Worm (Caenorhabditis elegans) whole organism, L2 larva: ENCODE results near the gene math-28.

ENCODE experiments used
- F13H6.1 ChIP-seq: sonication (generic microtip); optimal IDR thresholded peaks from 2 replicates; lab custom pipeline; 2016; ENCODE audit warnings: missing genetic modification characterization, missing compliant biosample characterization
- aly-2 ChIP-seq: fragments of 150-350 bp; optimal IDR thresholded peaks from 2 replicates; lab custom pipeline; 2014; ENCODE audit warnings: missing biosample characterization, missing genetic modification characterization
- ama-1 ChIP-seq: fragments of 150-350 bp; optimal IDR thresholded peaks from 2 replicates; lab custom pipeline; 2018; ENCODE audit warnings: inconsistent platforms
- ceh-82 ChIP-seq: fragments of 150-350 bp; optimal IDR thresholded peaks from 2 replicates; lab custom pipeline; 2014; ENCODE audit warnings: missing biosample characterization, missing genetic modification characterization
- crh-2 ChIP-seq: sonication (generic microtip); optimal IDR thresholded peaks from 2 replicates; lab custom pipeline; 2017; ENCODE audit warnings: missing biosample characterization, missing genetic modification characterization
- elt-1 ChIP-seq: fragments of 150-350 bp; optimal IDR thresholded peaks from 2 replicates; lab custom pipeline; 2014; ENCODE audit warnings: missing biosample characterization, missing genetic modification characterization
- elt-3 ChIP-seq: sonication (generic microtip); optimal IDR thresholded peaks from 2 replicates; lab custom pipeline; 2017; ENCODE audit warnings: missing biosample characterization, missing genetic modification characterization
- lin-39 ChIP-seq: fragments of 150-350 bp; optimal IDR thresholded peaks from 2 replicates; lab custom pipeline; 2014; ENCODE audit warnings: missing biosample characterization, missing genetic modification reagents, missing genetic modification characterization
- nhr-237 ChIP-seq: fragments of 150-350 bp; optimal IDR thresholded peaks from 2 replicates; lab custom pipeline; 2014; ENCODE audit warnings: missing biosample characterization, missing genetic modification characterization
- nhr-6 ChIP-seq: fragments of 150-350 bp; optimal IDR thresholded peaks from 2 replicates; lab custom pipeline; 2014; ENCODE audit warnings: missing biosample characterization, missing genetic modification characterization
- skn-1 ChIP-seq: sonication (generic microtip); optimal IDR thresholded peaks from 2 replicates; lab custom pipeline; 2017; ENCODE audit warnings: missing biosample characterization, missing genetic modification characterization
- unc-39 ChIP-seq: fragments of 150-350 bp; optimal IDR thresholded peaks from 2 replicates; lab custom pipeline; 2014; ENCODE audit warnings: missing biosample characterization, missing genetic modification characterization
- unc-55 ChIP-seq: fragments of 150-350 bp; sonication (generic microtip); optimal IDR thresholded peaks from 3 replicates; lab custom pipeline; 2014; ENCODE audit warnings: missing biosample characterization, missing genetic modification reagents, missing genetic modification characterization
- ztf-11 ChIP-seq: sonication (generic microtip); optimal IDR thresholded peaks from 2 replicates; lab custom pipeline; 2017; ENCODE audit warnings: missing biosample characterization, missing genetic modification characterization

DNA sequence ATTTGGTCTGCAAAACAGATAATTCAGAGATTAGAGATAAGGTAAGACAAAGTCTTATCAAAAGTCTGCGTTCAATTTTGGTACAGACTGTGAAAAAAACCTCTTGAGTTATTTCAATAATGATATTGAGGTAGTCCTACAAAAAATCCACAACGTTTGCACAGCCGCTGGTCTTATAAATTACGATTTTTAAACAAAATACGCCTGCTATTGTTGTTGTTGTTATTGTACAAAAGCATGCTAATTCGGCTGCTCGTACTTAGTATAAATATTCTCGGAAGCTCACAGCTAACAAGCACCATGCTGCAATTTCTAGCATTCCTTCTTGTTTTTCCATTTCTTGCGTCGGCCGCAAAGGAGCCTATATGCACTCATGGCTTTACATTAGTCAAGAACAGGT lies 19.0 kb upstream of the math-28 start, which contains the start of gene clec-19:
- TF ChIP-seq ceh-82 (tag; lab: Kevin White, UChicago) = no peak
- no peak for TF ChIP-seq unc-55
- no peak for TF ChIP-seq elt-1 (tag; lab: Kevin White, UChicago)
- no peak for TF ChIP-seq elt-3 (tag; lab: Kevin White, UChicago)
- TF ChIP-seq unc-39 (tag; lab: Kevin White, UChicago) = no peak
- TF ChIP-seq ztf-11 (tag; lab: Kevin White, UChicago) = no peak
- TF ChIP-seq F13H6.1 (tag; lab: Kevin White, UChicago) = no peak
- TF ChIP-seq lin-39 = no peak
- TF ChIP-seq aly-2 (tag; lab: Kevin White, UChicago) = no peak
- no peak for TF ChIP-seq crh-2 (tag; lab: Kevin White, UChicago)
- no peak for TF ChIP-seq ama-1
- no peak for TF ChIP-seq nhr-6 (tag; lab: Kevin White, UChicago)
- no peak for TF ChIP-seq nhr-237 (tag; lab: Kevin White, UChicago)
- no peak for TF ChIP-seq skn-1 (tag; lab: Kevin White, UChicago)
